Fruit fly (Drosophila melanogaster) whole organism, embryonic: ENCODE measurements around the gene drn.

Experiments used
- CG11696 ChIP-seq: fragments of 200-800 bp; sonication (Bioruptor generic); IDR thresholded peaks from 2 replicates; pipeline ENCODE4 v1.3.6; 2022; ENCODE audit warnings: missing biosample characterization, missing genetic modification characterization
- CG12104 ChIP-seq: fragments of 200-800 bp; sonication (Bioruptor generic); optimal IDR thresholded peaks from 3 replicates; lab custom pipeline; 2016; ENCODE audit warnings: missing biosample characterization, missing genetic modification characterization
- CG12942 ChIP-seq: fragments of 200-800 bp; sonication (Bioruptor generic); optimal IDR thresholded peaks from 3 replicates; lab custom pipeline; 2016; ENCODE audit warnings: missing biosample characterization, missing genetic modification characterization
- CG13287 ChIP-seq: fragments of 200-800 bp; sonication (Bioruptor generic); IDR thresholded peaks from 2 replicates; pipeline ENCODE4 v1.3.6; 2022; ENCODE audit warnings: missing biosample characterization, missing genetic modification characterization; ENCODE audit not compliant: partially characterized antibody
- CG17359 ChIP-seq: fragments of 200-800 bp; sonication (Bioruptor generic); optimal IDR thresholded peaks from 3 replicates; lab custom pipeline; 2018; ENCODE audit warnings: missing biosample characterization, mild to moderate bottlenecking, missing genetic modification characterization, moderate library complexity
- CG17568 ChIP-seq: fragments of 200-800 bp; sonication (Bioruptor generic); optimal IDR thresholded peaks from 2 replicates; lab custom pipeline; 2018; ENCODE audit warnings: missing biosample characterization, mild to moderate bottlenecking, missing genetic modification characterization, moderate library complexity
- CG17612 ChIP-seq: fragments of 200-800 bp; sonication (Bioruptor generic); IDR thresholded peaks from 2 replicates; pipeline ENCODE4 v1.3.6; 2022; ENCODE audit warnings: missing biosample characterization, missing genetic modification characterization
- CG2116 ChIP-seq: fragments of 200-800 bp; sonication (Bioruptor generic); optimal IDR thresholded peaks from 3 replicates; lab custom pipeline; 2018; ENCODE audit warnings: missing biosample characterization, mild to moderate bottlenecking, missing genetic modification characterization
- CG42726 ChIP-seq: fragments of 200-800 bp; sonication (Bioruptor generic); IDR thresholded peaks from 2 replicates; pipeline ENCODE4 v1.3.6; 2022; ENCODE audit warnings: missing biosample characterization, missing genetic modification characterization; ENCODE audit not compliant: partially characterized antibody
- CG4328 ChIP-seq: fragments of 200-800 bp; sonication (Bioruptor generic); optimal IDR thresholded peaks from 3 replicates; lab custom pipeline; 2017; ENCODE audit warnings: missing biosample characterization, missing genetic modification reagents, missing genetic modification characterization
- CG4707 ChIP-seq: fragments of 200-800 bp; sonication (Bioruptor generic); optimal IDR thresholded peaks from 2 replicates; lab custom pipeline; 2018; ENCODE audit warnings: missing biosample characterization, mild to moderate bottlenecking, missing genetic modification characterization, moderate library complexity
- CG4820 ChIP-seq: fragments of 200-800 bp; sonication (Bioruptor generic); optimal IDR thresholded peaks from 3 replicates; lab custom pipeline; 2016; ENCODE audit warnings: missing biosample characterization, missing genetic modification characterization
- CG5245 ChIP-seq: fragments of 200-800 bp; sonication (Bioruptor generic); optimal IDR thresholded peaks from 3 replicates; lab custom pipeline; 2016; ENCODE audit warnings: missing biosample characterization, missing genetic modification characterization
- CG6272 ChIP-seq: fragments of 200-800 bp; sonication (Bioruptor generic); IDR thresholded peaks from 2 replicates; pipeline ENCODE4 v1.3.6; 2022; ENCODE audit warnings: missing biosample characterization, missing genetic modification characterization
- CG6765 ChIP-seq: fragments of 200-800 bp; sonication (Bioruptor generic); optimal IDR thresholded peaks from 3 replicates; lab custom pipeline; 2017; ENCODE audit warnings: missing biosample characterization, mild to moderate bottlenecking, missing genetic modification characterization
- CG8281 ChIP-seq: fragments of 200-800 bp; sonication (Bioruptor generic); optimal IDR thresholded peaks from 2 replicates; lab custom pipeline; 2018; ENCODE audit warnings: missing biosample characterization, mild to moderate bottlenecking, missing genetic modification characterization, moderate library complexity
- CG9727 ChIP-seq: fragments of 200-800 bp; sonication (Bioruptor generic); optimal IDR thresholded peaks from 3 replicates; lab custom pipeline; 2017; ENCODE audit warnings: missing biosample characterization, mild to moderate bottlenecking, missing genetic modification characterization
- CG9932 ChIP-seq: fragments of 200-800 bp; sonication (Bioruptor generic); IDR thresholded peaks from 2 replicates; pipeline ENCODE4 v1.3.6; 2022; ENCODE audit warnings: missing biosample characterization, missing genetic modification characterization
- Dip2 ChIP-seq: fragments of 200-800 bp; sonication (Bioruptor generic); IDR thresholded peaks from 2 replicates; pipeline ENCODE4 v1.3.6; 2022; ENCODE audit warnings: missing biosample characterization, missing genetic modification characterization
- Doc2 ChIP-seq: fragments of 200-800 bp; sonication (Bioruptor generic); IDR thresholded peaks from 2 replicates; pipeline ENCODE4 v1.3.6; 2022; ENCODE audit warnings: missing biosample characterization, missing genetic modification characterization
- Drgx ChIP-seq: fragments of 200-800 bp; sonication (Bioruptor generic); IDR thresholded peaks from 2 replicates; pipeline ENCODE4 v1.3.6; 2022; ENCODE audit warnings: missing biosample characterization, missing genetic modification characterization
- Gsc ChIP-seq: fragments of 200-800 bp; sonication (Bioruptor generic); IDR thresholded peaks from 2 replicates; pipeline ENCODE4 v1.3.6; 2022; ENCODE audit warnings: missing biosample characterization, missing genetic modification characterization
- HmgZ ChIP-seq: fragments of 200-800 bp; sonication (Bioruptor generic); optimal IDR thresholded peaks from 2 replicates; lab custom pipeline; 2018; ENCODE audit warnings: missing biosample characterization, mild to moderate bottlenecking, missing genetic modification characterization
- Mrtf ChIP-seq: fragments of 200-800 bp; sonication (Bioruptor generic); IDR thresholded peaks from 3 replicates; pipeline ENCODE4 v1.3.6; 2022; ENCODE audit warnings: missing biosample characterization, missing genetic modification characterization
- NK7.1 ChIP-seq: fragments of 200-800 bp; sonication (Bioruptor generic); optimal IDR thresholded peaks from 3 replicates; lab custom pipeline; 2016; ENCODE audit warnings: missing biosample characterization, missing genetic modification characterization
- Nf-YB ChIP-seq: fragments of 200-800 bp; sonication (Bioruptor generic); optimal IDR thresholded peaks from 3 replicates; lab custom pipeline; 2019; ENCODE audit warnings: missing biosample characterization, mild to moderate bottlenecking, missing genetic modification characterization, moderate library complexity
- Oli ChIP-seq: fragments of 200-800 bp; sonication (Bioruptor generic); optimal IDR thresholded peaks from 2 replicates; lab custom pipeline; 2018; ENCODE audit warnings: missing biosample characterization, mild to moderate bottlenecking, missing genetic modification characterization, moderate library complexity
- Taf1 ChIP-seq: fragments of 200-800 bp; sonication (Bioruptor generic); IDR thresholded peaks from 2 replicates; pipeline ENCODE4 v1.3.6; 2022; ENCODE audit warnings: missing biosample characterization, missing genetic modification characterization
- Usf ChIP-seq: fragments of 200-800 bp; sonication (Bioruptor generic); optimal IDR thresholded peaks from 2 replicates; lab custom pipeline; 2017; ENCODE audit warnings: missing genotype, missing biosample characterization, missing genetic modification characterization
- cas ChIP-seq: fragments of 200-800 bp; sonication (Bioruptor generic); IDR thresholded peaks from 2 replicates; pipeline ENCODE4 v1.3.6; 2022; ENCODE audit warnings: missing biosample characterization, missing genetic modification characterization
- ci ChIP-seq: fragments of 200-800 bp; sonication (Bioruptor generic); IDR thresholded peaks from 3 replicates; pipeline ENCODE4 v1.3.6; 2022; ENCODE audit warnings: missing biosample characterization, missing genetic modification characterization
- dpn ChIP-seq, 2 experiments: fragments of 200-800 bp; sonication (Bioruptor generic); optimal IDR thresholded peaks; 3 replicates each; lab custom pipeline; 2016; ENCODE audit warnings: missing biosample characterization in 2 of 2, missing genetic modification characterization in 2 of 2
- eve ChIP-seq, 2 experiments: fragments of >200 bp; optimal IDR thresholded peaks; 2 replicates each; lab custom pipeline; 2017; ENCODE audit warnings: missing biosample characterization in 2 of 2, missing genetic modification characterization in 2 of 2
- ftz-f1 ChIP-seq: fragments of 200-800 bp; sonication (Bioruptor generic); optimal IDR thresholded peaks from 2 replicates; lab custom pipeline; 2016; ENCODE audit warnings: missing biosample characterization, missing genetic modification characterization
- gce ChIP-seq: fragments of 200-800 bp; sonication (Bioruptor generic); IDR thresholded peaks from 3 replicates; pipeline ENCODE4 v1.3.6; 2022; ENCODE audit warnings: missing biosample characterization, missing genetic modification characterization
- gfzf ChIP-seq: fragments of 200-800 bp; sonication (Bioruptor generic); optimal IDR thresholded peaks from 2 replicates; lab custom pipeline; 2016; ENCODE audit warnings: missing biosample characterization, mild to moderate bottlenecking, missing genetic modification characterization, moderate library complexity
- her ChIP-seq: fragments of 200-800 bp; sonication (Bioruptor generic); optimal IDR thresholded peaks from 2 replicates; lab custom pipeline; 2016; ENCODE audit warnings: missing biosample characterization, missing genetic modification characterization
- jing ChIP-seq: fragments of 200-800 bp; sonication (Bioruptor generic); optimal IDR thresholded peaks from 2 replicates; lab custom pipeline; 2018; ENCODE audit warnings: missing biosample characterization, mild to moderate bottlenecking, missing genetic modification characterization
- ken ChIP-seq: fragments of 200-800 bp; sonication (Bioruptor generic); IDR thresholded peaks from 3 replicates; pipeline ENCODE4 v1.3.6; 2022; ENCODE audit warnings: missing biosample characterization, missing genetic modification characterization
- mam ChIP-seq: fragments of 200-800 bp; sonication (Bioruptor generic); optimal IDR thresholded peaks from 3 replicates; lab custom pipeline; 2016; ENCODE audit warnings: missing biosample characterization, missing genetic modification characterization
- nom ChIP-seq: fragments of 200-800 bp; sonication (Bioruptor generic); optimal IDR thresholded peaks from 2 replicates; lab custom pipeline; 2017; ENCODE audit warnings: missing biosample characterization, missing genetic modification characterization, mild to moderate bottlenecking, moderate library complexity, missing genetic modification reagents
- p53 ChIP-seq: fragments of 200-800 bp; sonication (Bioruptor generic); optimal IDR thresholded peaks from 2 replicates; lab custom pipeline; 2016; ENCODE audit warnings: missing biosample characterization, missing genetic modification characterization
- pb ChIP-seq: fragments of 200-800 bp; sonication (Bioruptor generic); optimal IDR thresholded peaks from 3 replicates; lab custom pipeline; 2016; ENCODE audit warnings: missing biosample characterization, missing genetic modification characterization
- pros ChIP-seq: fragments of 200-800 bp; sonication (Bioruptor generic); optimal IDR thresholded peaks from 3 replicates; lab custom pipeline; 2019; ENCODE audit warnings: missing biosample characterization, mild to moderate bottlenecking, missing genetic modification characterization, moderate library complexity
- psq ChIP-seq: fragments of 200-800 bp; sonication (Bioruptor generic); optimal IDR thresholded peaks from 2 replicates; lab custom pipeline; 2017; ENCODE audit warnings: missing biosample characterization, missing genetic modification characterization
- scrt ChIP-seq: fragments of 200-800 bp; sonication (Bioruptor generic); optimal IDR thresholded peaks from 2 replicates; lab custom pipeline; 2018; ENCODE audit warnings: missing biosample characterization, mild to moderate bottlenecking, missing genetic modification characterization, moderate library complexity
- slp2 ChIP-seq: fragments of 200-800 bp; sonication (Bioruptor generic); optimal IDR thresholded peaks from 2 replicates; lab custom pipeline; 2016; ENCODE audit warnings: missing biosample characterization, missing genetic modification characterization
- vnd ChIP-seq: fragments of 200-800 bp; sonication (Bioruptor generic); IDR thresholded peaks from 3 replicates; pipeline ENCODE4 v1.3.6; 2022; ENCODE audit warnings: missing biosample characterization, missing genetic modification characterization; ENCODE audit not compliant: partially characterized antibody
- yki ChIP-seq: fragments of >200 bp; optimal IDR thresholded peaks from 3 replicates; lab custom pipeline; 2018

Gene drn

DNA sequence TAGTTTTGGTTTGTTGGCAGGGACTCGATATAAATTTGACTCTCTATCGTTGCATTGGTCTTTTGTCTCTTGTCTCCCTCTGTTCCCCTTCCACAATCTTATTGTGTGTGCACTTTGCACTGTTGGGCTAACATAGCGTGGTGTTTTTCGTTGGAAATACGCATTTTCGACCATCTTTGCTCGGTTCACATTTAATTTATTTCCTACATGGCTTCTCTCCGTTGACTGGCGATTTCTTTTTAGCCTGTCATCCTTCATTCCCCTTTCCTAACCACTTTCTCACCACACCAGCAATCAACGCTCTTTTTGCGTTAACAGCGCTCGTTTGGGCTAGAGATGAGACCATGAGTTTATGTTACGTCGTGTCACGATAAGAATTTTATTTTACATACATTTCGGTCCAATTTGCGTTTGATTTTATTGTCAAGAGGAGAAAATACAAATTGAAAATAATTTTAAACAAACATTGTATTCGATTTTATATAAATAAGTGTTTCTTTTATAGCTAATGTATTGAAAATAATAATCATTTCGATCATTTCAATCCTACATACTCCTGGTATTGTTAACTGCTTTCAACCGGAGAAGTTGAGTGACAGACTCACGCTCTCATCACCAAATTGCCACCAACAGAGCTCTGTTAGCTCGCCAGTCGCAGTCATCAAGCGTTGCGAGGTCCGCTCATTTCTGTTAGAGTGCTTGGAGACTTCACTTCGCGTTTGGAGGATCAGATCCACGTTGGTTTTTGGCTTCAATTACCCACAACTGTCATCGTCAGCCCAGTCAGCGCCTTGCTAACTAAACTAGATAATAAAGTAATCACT lies 1.4 kb downstream of the drn start (continued):
- TF ChIP-seq Taf1 (GFP tag; lab: Robert Waterston, UW) (0 out of 2 replicates have a peak, but pooled peaks have one; percentile 26), jing (GFP tag; lab: Kevin White, UChicago) (no peak), CG9932 (peak; percentile 85), nom (peak; percentile 79), Oli (tag; lab: Kevin White, UChicago) (peak; percentile 73), vnd (GFP tag; lab: Robert Waterston, UW) (peak; percentile 92), Drgx (GFP tag; lab: Robert Waterston, UW) (peak; percentile 79; the same call in 1 of the 2 replicates), gce (GFP tag; lab: Robert Waterston, UW) (no peak; the same call in 2 of the 3 replicates), HmgZ (tag; lab: Kevin White, UChicago) (peak; percentile 79), psq (GFP tag; lab: Kevin White, UChicago) (peak; percentile 59), CG2116 (GFP tag; lab: Kevin White, UChicago) (peak; percentile 60), CG4820 (peak; percentile 8), CG17359 (tag; lab: Kevin White, UChicago) (peak; percentile 72), yki (no peak), pb (peak; percentile 29), CG17568 (GFP tag; lab: Kevin White, UChicago) (peak; percentile 40), Usf (peak; percentile 28), NK7.1 (GFP tag; lab: Kevin White, UChicago) (peak; percentile 10), Dip2 (GFP tag; lab: Robert Waterston, UW) (no peak), Doc2 (GFP tag; lab: Robert Waterston, UW) (no peak), CG9727 (peak; percentile 79), eve (GFP tag; optimal IDR thresholded peaks at IDR 0.05; lab: Kevin White, UChicago) (peak in 1 of 2 experiments; percentile 94), CG4328 (peak; percentile 83), gfzf (GFP tag; lab: Kevin White, UChicago) (no peak), CG5245 (GFP tag; lab: Kevin White, UChicago) (peak; percentile 24), ftz-f1 (GFP tag; lab: Kevin White, UChicago) (no peak), CG4707 (GFP tag; lab: Kevin White, UChicago) (no peak), scrt (GFP tag; lab: Kevin White, UChicago) (peak; percentile 80), dpn (GFP tag; optimal IDR thresholded peaks at IDR 0.05; lab: Kevin White, UChicago) (peak; percentile 65 to 77), CG6765 (GFP tag; lab: Kevin White, UChicago) (peak; percentile 84), CG12942 (GFP tag; lab: Kevin White, UChicago) (peak; percentile 60), ken (GFP tag; lab: Robert Waterston, UW) (peak; percentile 25; the same call in 1 of the 3 replicates), cas (GFP tag; lab: Robert Waterston, UW) (peak; percentile 60; the same call in 1 of the 2 replicates), CG11696 (no peak), her (GFP tag; lab: Kevin White, UChicago) (peak; percentile 22), p53 (GFP tag; lab: Kevin White, UChicago) (no peak), CG12104 (GFP tag; lab: Kevin White, UChicago) (peak; percentile 75), CG17612 (GFP tag; lab: Robert Waterston, UW) (peak; percentile 29; the same call in 1 of the 2 replicates), mam (peak; percentile 70), CG6272 (GFP tag; lab: Robert Waterston, UW) (no peak; the same call in 1 of the 2 replicates), Gsc (no peak), CG13287 (peak; percentile 95), Mrtf (GFP tag; lab: Robert Waterston, UW) (peak; percentile 58; the same call in 1 of the 3 replicates), Nf-YB (GFP tag; lab: Kevin White, UChicago) (peak; percentile 66), slp2 (no peak), CG8281 (tag; lab: Kevin White, UChicago) (peak; percentile 70), CG42726 (GFP tag; lab: Robert Waterston, UW) (peak; percentile 63; the same call in 1 of the 2 replicates), pros (GFP tag; lab: Kevin White, UChicago) (peak; percentile 75), ci (peak; percentile 68)
